Fruit fly (Drosophila melanogaster) whole organism, embryonic: ENCODE results near the gene CG8952.
A peak's percentile ranks its signal among the peaks of the same experiment; 100 is the strongest.

Source experiments
- Abd-B ChIP-seq: fragments of 200-800 bp; sonication (Bioruptor generic); optimal IDR thresholded peaks from 2 replicates; lab custom pipeline; 2018; ENCODE audit warnings: missing biosample characterization, mild to moderate bottlenecking, missing genetic modification characterization, moderate library complexity
- Ada2b ChIP-seq: fragments of 200-800 bp; sonication (Bioruptor generic); IDR thresholded peaks from 2 replicates; pipeline ENCODE4 v1.3.6; 2022; ENCODE audit warnings: missing biosample characterization, missing genetic modification characterization
- Asciz ChIP-seq: fragments of 200-800 bp; sonication (Bioruptor generic); optimal IDR thresholded peaks from 2 replicates; lab custom pipeline; 2017; ENCODE audit warnings: missing biosample characterization, mild to moderate bottlenecking, missing genetic modification characterization, missing genetic modification reagents
- Bgb ChIP-seq: fragments of 200-800 bp; sonication (Bioruptor generic); IDR thresholded peaks from 2 replicates; pipeline ENCODE4 v1.3.6; 2022; ENCODE audit warnings: missing biosample characterization, missing genetic modification characterization; ENCODE audit not compliant: partially characterized antibody
- CG10147 ChIP-seq: fragments of 200-800 bp; sonication (Bioruptor generic); optimal IDR thresholded peaks from 2 replicates; lab custom pipeline; 2019; ENCODE audit warnings: missing biosample characterization, mild to moderate bottlenecking, missing genetic modification characterization, moderate library complexity
- CG1233 ChIP-seq: fragments of 200-800 bp; sonication (Bioruptor generic); optimal IDR thresholded peaks from 4 replicates; lab custom pipeline; 2018; ENCODE audit warnings: missing biosample characterization, mild to moderate bottlenecking, missing genetic modification characterization
- CG12942 ChIP-seq: fragments of 200-800 bp; sonication (Bioruptor generic); optimal IDR thresholded peaks from 3 replicates; lab custom pipeline; 2016; ENCODE audit warnings: missing biosample characterization, missing genetic modification characterization
- CG14965 ChIP-seq: fragments of 200-800 bp; sonication (Bioruptor generic); optimal IDR thresholded peaks from 2 replicates; lab custom pipeline; 2016; ENCODE audit warnings: missing biosample characterization, missing genetic modification characterization, borderline replicate concordance
- CG15601 ChIP-seq: fragments of 200-800 bp; sonication (Bioruptor generic); optimal IDR thresholded peaks from 3 replicates; lab custom pipeline; 2019; ENCODE audit warnings: missing biosample characterization, mild to moderate bottlenecking, missing genetic modification characterization, moderate library complexity
- CG15696 ChIP-seq: fragments of 200-800 bp; sonication (Bioruptor generic); optimal IDR thresholded peaks from 2 replicates; lab custom pipeline; 2019; ENCODE audit warnings: missing biosample characterization, mild to moderate bottlenecking, missing genetic modification characterization, moderate library complexity
- CG17359 ChIP-seq: fragments of 200-800 bp; sonication (Bioruptor generic); optimal IDR thresholded peaks from 3 replicates; lab custom pipeline; 2018; ENCODE audit warnings: missing biosample characterization, mild to moderate bottlenecking, missing genetic modification characterization, moderate library complexity
- CG17802 ChIP-seq: fragments of 200-800 bp; sonication (Bioruptor generic); optimal IDR thresholded peaks from 2 replicates; lab custom pipeline; 2018; ENCODE audit warnings: missing biosample characterization, mild to moderate bottlenecking, missing genetic modification characterization, moderate library complexity
- CG2199 ChIP-seq: fragments of 200-800 bp; sonication (Bioruptor generic); IDR thresholded peaks from 3 replicates; pipeline ENCODE4 v1.3.6; 2022; ENCODE audit warnings: missing biosample characterization, missing genetic modification characterization
- CG3065 ChIP-seq: fragments of 200-800 bp; sonication (Bioruptor generic); optimal IDR thresholded peaks from 2 replicates; lab custom pipeline; 2016; ENCODE audit warnings: missing biosample characterization, missing genetic modification characterization
- CG31365 ChIP-seq: fragments of 200-800 bp; sonication (Bioruptor generic); optimal IDR thresholded peaks from 2 replicates; lab custom pipeline; 2018; ENCODE audit warnings: missing biosample characterization, mild to moderate bottlenecking, missing genetic modification characterization
- CG34422 ChIP-seq: fragments of 200-800 bp; sonication (Bioruptor generic); IDR thresholded peaks from 3 replicates; pipeline ENCODE4 v1.3.6; 2022; ENCODE audit warnings: missing biosample characterization, missing genetic modification characterization
- CG42726 ChIP-seq: fragments of 200-800 bp; sonication (Bioruptor generic); IDR thresholded peaks from 2 replicates; pipeline ENCODE4 v1.3.6; 2022; ENCODE audit warnings: missing biosample characterization, missing genetic modification characterization; ENCODE audit not compliant: partially characterized antibody
- CG5180 ChIP-seq: fragments of 200-800 bp; sonication (Bioruptor generic); optimal IDR thresholded peaks from 3 replicates; lab custom pipeline; 2017; ENCODE audit warnings: missing biosample characterization, missing genetic modification characterization, mild to moderate bottlenecking, moderate library complexity, missing genetic modification reagents
- CG7556 ChIP-seq: fragments of 200-800 bp; sonication (Bioruptor generic); optimal IDR thresholded peaks from 2 replicates; lab custom pipeline; 2017; ENCODE audit warnings: missing biosample characterization, mild to moderate bottlenecking, missing genetic modification characterization
- CG7839 ChIP-seq: fragments of 200-800 bp; sonication (Bioruptor generic); optimal IDR thresholded peaks from 3 replicates; lab custom pipeline; 2018; ENCODE audit warnings: missing biosample characterization, mild to moderate bottlenecking, missing genetic modification characterization, moderate library complexity
- CG8359 ChIP-seq: fragments of 200-800 bp; sonication (Bioruptor generic); optimal IDR thresholded peaks from 2 replicates; lab custom pipeline; 2017; ENCODE audit warnings: missing biosample characterization, mild to moderate bottlenecking, missing genetic modification characterization, borderline replicate concordance
- Deaf1 ChIP-seq: fragments of 200-800 bp; optimal IDR thresholded peaks from 3 replicates; lab custom pipeline; 2019; ENCODE audit warnings: missing biosample characterization, mild to moderate bottlenecking, missing genetic modification characterization, moderate library complexity
- E2f2 ChIP-seq: fragments of 200-800 bp; sonication (Bioruptor generic); IDR thresholded peaks from 2 replicates; pipeline ENCODE4 v1.3.6; 2022; ENCODE audit warnings: missing biosample characterization, missing genetic modification characterization
- Gug ChIP-seq: fragments of 200-800 bp; sonication (Bioruptor generic); IDR thresholded peaks from 4 replicates; pipeline ENCODE4 v1.3.6; 2022; ENCODE audit warnings: missing biosample characterization, missing genetic modification characterization
- HmgZ ChIP-seq: fragments of 200-800 bp; sonication (Bioruptor generic); optimal IDR thresholded peaks from 2 replicates; lab custom pipeline; 2018; ENCODE audit warnings: missing biosample characterization, mild to moderate bottlenecking, missing genetic modification characterization
- Hmr ChIP-seq: fragments of 200-800 bp; sonication (Bioruptor generic); optimal IDR thresholded peaks from 3 replicates; lab custom pipeline; 2017; ENCODE audit warnings: mild to moderate bottlenecking, missing biosample characterization, missing genetic modification reagents, missing genetic modification characterization
- Hsf ChIP-seq: fragments of 200-800 bp; sonication (Bioruptor generic); optimal IDR thresholded peaks from 3 replicates; lab custom pipeline; 2016; ENCODE audit warnings: missing biosample characterization, missing genetic modification characterization
- MESR4 ChIP-seq: fragments of 200-800 bp; sonication (Bioruptor generic); optimal IDR thresholded peaks from 2 replicates; lab custom pipeline; 2018; ENCODE audit warnings: missing biosample characterization, mild to moderate bottlenecking, missing genetic modification characterization, moderate library complexity
- Max ChIP-seq: fragments of 200-800 bp; sonication (Bioruptor generic); optimal IDR thresholded peaks from 2 replicates; lab custom pipeline; 2016; ENCODE audit warnings: missing biosample characterization, mild to moderate bottlenecking, missing genetic modification characterization
- Myb ChIP-seq: fragments of 200-800 bp; sonication (Bioruptor generic); optimal IDR thresholded peaks from 2 replicates; lab custom pipeline; 2016; ENCODE audit warnings: missing biosample characterization, missing genetic modification characterization
- Oaz ChIP-seq: fragments of 200-800 bp; sonication (Bioruptor generic); IDR thresholded peaks from 2 replicates; pipeline ENCODE4 v1.3.6; 2022; ENCODE audit warnings: missing biosample characterization, missing genetic modification characterization
- Side ChIP-seq: fragments of 200-800 bp; sonication (Bioruptor generic); optimal IDR thresholded peaks from 2 replicates; lab custom pipeline; 2016; ENCODE audit warnings: missing biosample characterization, missing genetic modification characterization
- Stat92E ChIP-seq, 3 experiments: fragments of >200 bp in 2 of 3; fragments of 200-800 bp in 1 of 3; sonication (Bioruptor generic) in 1 of 3; optimal IDR thresholded peaks; 2 replicates each; lab custom pipeline; 2017 to 2019; ENCODE audit warnings: missing biosample characterization in 3 of 3, missing genetic modification characterization in 3 of 3, mild to moderate bottlenecking in 1 of 3, moderate library complexity in 1 of 3
- YL-1 ChIP-seq: fragments of 200-800 bp; sonication (Bioruptor generic); optimal IDR thresholded peaks from 3 replicates; lab custom pipeline; 2017; ENCODE audit warnings: missing biosample characterization, mild to moderate bottlenecking, missing genetic modification characterization
- bigmax ChIP-seq: fragments of 200-800 bp; sonication (Bioruptor generic); optimal IDR thresholded peaks from 2 replicates; lab custom pipeline; 2018; ENCODE audit warnings: missing biosample characterization, mild to moderate bottlenecking, missing genetic modification characterization
- chm ChIP-seq: fragments of 200-800 bp; sonication (Bioruptor generic); IDR thresholded peaks from 2 replicates; pipeline ENCODE4 v1.3.6; 2022; ENCODE audit warnings: missing biosample characterization, missing genetic modification characterization
- dmrt99B ChIP-seq: fragments of 200-800 bp; sonication (Bioruptor generic); optimal IDR thresholded peaks from 2 replicates; lab custom pipeline; 2018; ENCODE audit warnings: missing biosample characterization, mild to moderate bottlenecking, missing genetic modification characterization, moderate library complexity
- dpn ChIP-seq, 2 experiments: fragments of 200-800 bp; sonication (Bioruptor generic); optimal IDR thresholded peaks; 3 replicates each; lab custom pipeline; 2016; ENCODE audit warnings: missing biosample characterization in 2 of 2, missing genetic modification characterization in 2 of 2
- fd3F ChIP-seq: fragments of 200-800 bp; sonication (Bioruptor generic); optimal IDR thresholded peaks from 2 replicates; lab custom pipeline; 2018; ENCODE audit warnings: missing biosample characterization, mild to moderate bottlenecking, missing genetic modification characterization, moderate library complexity
- gce ChIP-seq: fragments of 200-800 bp; sonication (Bioruptor generic); IDR thresholded peaks from 3 replicates; pipeline ENCODE4 v1.3.6; 2022; ENCODE audit warnings: missing biosample characterization, missing genetic modification characterization
- grn ChIP-seq: fragments of 200-800 bp; sonication (Bioruptor generic); optimal IDR thresholded peaks from 3 replicates; lab custom pipeline; 2017; ENCODE audit warnings: missing biosample characterization, missing genetic modification characterization
- klu ChIP-seq: fragments of 200-800 bp; sonication (Bioruptor generic); IDR thresholded peaks from 2 replicates; pipeline ENCODE4 v1.3.6; 2022; ENCODE audit warnings: missing biosample characterization, missing genetic modification characterization
- mirr ChIP-seq: fragments of 200-800 bp; sonication (Bioruptor generic); optimal IDR thresholded peaks from 3 replicates; lab custom pipeline; 2018; ENCODE audit warnings: missing biosample characterization, mild to moderate bottlenecking, missing genetic modification characterization
- phol ChIP-seq: fragments of 200-800 bp; sonication (Bioruptor generic); optimal IDR thresholded peaks from 3 replicates; lab custom pipeline; 2018; ENCODE audit warnings: missing biosample characterization, mild to moderate bottlenecking, missing genetic modification characterization, moderate library complexity
- pros ChIP-seq: fragments of 200-800 bp; sonication (Bioruptor generic); optimal IDR thresholded peaks from 3 replicates; lab custom pipeline; 2019; ENCODE audit warnings: missing biosample characterization, mild to moderate bottlenecking, missing genetic modification characterization, moderate library complexity
- rib ChIP-seq: fragments of 200-800 bp; sonication (Bioruptor generic); IDR thresholded peaks from 2 replicates; pipeline ENCODE4 v1.3.6; 2022; ENCODE audit warnings: missing biosample characterization, missing genetic modification characterization
- ro ChIP-seq: fragments of 200-800 bp; sonication (Bioruptor generic); IDR thresholded peaks from 2 replicates; pipeline ENCODE4 v1.3.6; 2022; ENCODE audit warnings: missing biosample characterization, missing genetic modification characterization
- salm ChIP-seq: fragments of 200-800 bp; sonication (Bioruptor generic); optimal IDR thresholded peaks from 2 replicates; lab custom pipeline; 2018; ENCODE audit warnings: missing biosample characterization, mild to moderate bottlenecking, missing genetic modification characterization
- usp ChIP-seq: fragments of >200 bp; optimal IDR thresholded peaks from 2 replicates; lab custom pipeline; 2017; ENCODE audit warnings: missing biosample characterization, missing genetic modification characterization

The CG8952 gene

DNA sequence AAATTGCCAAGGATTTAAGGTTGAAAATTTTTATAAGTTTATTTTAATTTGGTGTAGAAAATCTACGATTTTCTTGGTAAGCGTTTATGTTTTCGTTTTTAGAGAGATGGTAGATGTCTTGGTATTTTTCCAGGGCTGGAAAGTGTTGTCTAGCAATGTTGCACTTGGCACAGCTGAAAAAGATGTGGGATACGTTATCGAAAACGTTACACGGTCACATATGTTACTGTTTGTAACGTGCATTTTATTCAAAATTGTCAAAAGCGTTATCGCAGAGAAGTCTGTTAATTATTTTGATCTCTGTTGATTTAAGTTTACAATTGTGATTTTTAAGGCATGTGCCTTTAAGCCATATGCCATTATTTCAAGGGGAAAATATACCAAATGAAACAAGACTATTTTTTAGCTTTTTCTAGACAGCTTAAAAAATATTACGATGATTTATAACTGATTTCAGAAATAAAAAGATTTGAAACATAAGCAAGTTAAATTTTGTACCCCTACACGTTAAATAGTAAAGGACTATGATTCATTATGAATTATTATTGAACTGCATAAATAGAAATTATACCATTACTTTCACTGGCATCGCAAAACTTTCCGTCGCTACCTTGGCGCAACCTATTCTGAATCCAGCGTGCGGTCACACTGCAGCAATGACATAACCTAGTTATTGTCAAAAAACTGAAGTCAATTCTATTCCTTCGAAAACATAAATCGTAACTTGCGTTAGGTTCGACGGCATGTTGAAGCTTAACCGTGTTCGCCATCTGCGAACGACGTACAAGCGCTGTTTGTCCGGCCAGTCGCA is 19.4 kb upstream of the CG8952 start, which contains the start of the genes Paf-AHalpha and mRpS30 (continued):
- TF ChIP-seq CG2199 (GFP tag; lab: Robert Waterston, UW) (no peak), Asciz (no peak), Oaz (GFP tag; lab: Robert Waterston, UW) (no peak), CG10147 (GFP tag; lab: Kevin White, UChicago) (no peak), fd3F (no peak), dmrt99B (tag; lab: Kevin White, UChicago) (no peak), CG12942 (no peak), pros (GFP tag; lab: Kevin White, UChicago) (no peak), YL-1 (GFP tag; lab: Kevin White, UChicago) (peak; percentile 52), Deaf1 (tag; lab: Kevin White, UChicago) (no peak), rib (no peak), E2f2 (GFP tag; lab: Robert Waterston, UW) (peak; percentile 26; the same call in 1 of the 2 replicates), Bgb (peak; percentile 29; the same call in 1 of the 2 replicates), CG42726 (no peak), dpn (GFP tag; optimal IDR thresholded peaks at IDR 0.05; lab: Kevin White, UChicago) (peak in 1 of 2 experiments; percentile 3), CG34422 (GFP tag; lab: Robert Waterston, UW) (no peak), phol (tag; lab: Kevin White, UChicago) (no peak), Side (GFP tag; lab: Kevin White, UChicago) (no peak), CG14965 (GFP tag; lab: Kevin White, UChicago) (no peak), CG31365 (no peak), Ada2b (GFP tag; lab: Robert Waterston, UW) (no peak), CG1233 (GFP tag; lab: Kevin White, UChicago) (no peak), ro (GFP tag; lab: Robert Waterston, UW) (no peak), klu (GFP tag; lab: Robert Waterston, UW) (no peak), CG7556 (no peak), MESR4 (peak; percentile 70), usp (GFP tag; lab: Kevin White, UChicago) (no peak), Myb (GFP tag; lab: Kevin White, UChicago) (peak; percentile 94), Hmr (GFP tag; lab: Kevin White, UChicago) (no peak), Hsf (GFP tag; lab: Kevin White, UChicago) (no peak), CG15696 (tag; lab: Kevin White, UChicago) (no peak), Max (GFP tag; lab: Kevin White, UChicago) (no peak), CG17802 (tag; lab: Kevin White, UChicago) (no peak), HmgZ (peak; percentile 13), gce (no peak), chm (GFP tag; lab: Robert Waterston, UW) (no peak), CG3065 (GFP tag; lab: Kevin White, UChicago) (no peak), salm (tag; lab: Kevin White, UChicago) (no peak), CG15601 (tag; lab: Kevin White, UChicago) (no peak), bigmax (peak; percentile 96), CG7839 (tag; lab: Kevin White, UChicago) (no peak), Abd-B (GFP tag; lab: Kevin White, UChicago) (no peak), CG5180 (GFP tag; lab: Kevin White, UChicago) (no peak), CG8359 (GFP tag; lab: Kevin White, UChicago) (no peak), Stat92E (GFP tag; optimal IDR thresholded peaks at IDR 0.05; lab: Kevin White, UChicago) (no peak), grn (GFP tag; lab: Kevin White, UChicago) (no peak), Gug (GFP tag; lab: Robert Waterston, UW) (no peak), mirr (GFP tag; lab: Kevin White, UChicago) (no peak), CG17359 (tag; lab: Kevin White, UChicago) (no peak)
